Fruit fly (Drosophila melanogaster): ENCODE results near the gene Cpr67B.

Gene Cpr67B

dm6 chr3L:9446731-9447238 is 42.2 kb downstream of the Cpr67B start, which contains the start of gene CG3529 (continued):
- TF ChIP-seq CG3847 (GFP tag; IDR thresholded peaks at IDR 0.05) (peak; percentile 48; the same call in 1 of the 2 replicates), onecut (GFP tag; IDR thresholded peaks at IDR 0.05) (no peak; the same call in 1 of the 2 replicates), CG7928 (GFP tag; optimal IDR thresholded peaks at IDR 0.05) (peak; percentile 89), CG10654 (GFP tag; optimal IDR thresholded peaks at IDR 0.05) (no peak), NC2β (GFP tag; optimal IDR thresholded peaks at IDR 0.05) (peak; percentile 44), CG4360 (GFP tag; IDR thresholded peaks at IDR 0.05) (no peak), Eip74EF (GFP tag; optimal IDR thresholded peaks at IDR 0.05) (peak in 1 of 2 experiments; percentile 71), so (GFP tag; IDR thresholded peaks at IDR 0.05) (0 out of 3 replicates have a peak, but pooled peaks have one; percentile 28), usp (GFP tag; optimal IDR thresholded peaks at IDR 0.05) (no peak), tup (GFP tag; optimal IDR thresholded peaks at IDR 0.05) (no peak), CG15696 (tag; optimal IDR thresholded peaks at IDR 0.05) (peak; percentile 20), CG13287 (GFP tag; IDR thresholded peaks at IDR 0.05; ENCODE audit: partially characterized antibody) (peak; percentile 29; the same call in 1 of the 2 replicates), cad (GFP tag; optimal IDR thresholded peaks at IDR 0.05) (no peak), unc-4 (GFP tag; IDR thresholded peaks at IDR 0.05; ENCODE audit: partially characterized antibody) (no peak), ara (GFP tag; IDR thresholded peaks at IDR 0.05) (no peak), CG2129 (GFP tag; IDR thresholded peaks at IDR 0.05; ENCODE audit: partially characterized antibody) (no peak), CG10366 (GFP tag; IDR thresholded peaks at IDR 0.05) (no peak), ci (GFP tag; IDR thresholded peaks at IDR 0.05) (peak; percentile 54; the same call in 1 of the 3 replicates), zfh2 (GFP tag; optimal IDR thresholded peaks at IDR 0.05) (no peak), pzg (GFP tag; optimal IDR thresholded peaks at IDR 0.05) (peak; percentile 69), schlank (tag; optimal IDR thresholded peaks at IDR 0.05) (no peak), hkb (optimal IDR thresholded peaks at IDR 0.05) (no peak), hkb (GFP tag; IDR thresholded peaks at IDR 0.05) (0 out of 2 replicates have a peak, but pooled peaks have one; percentile 23), CG7745 (tag; optimal IDR thresholded peaks at IDR 0.05) (no peak), br (optimal IDR thresholded peaks at IDR 0.05) (no peak), CG11085 (GFP tag; IDR thresholded peaks at IDR 0.05) (no peak), Dp (GFP tag; optimal IDR thresholded peaks at IDR 0.05) (peak; percentile 20), Dek (tag; optimal IDR thresholded peaks at IDR 0.05) (peak; percentile 39), dpn (GFP tag; optimal IDR thresholded peaks at IDR 0.05) (peak in 1 of 2 experiments; percentile 27), Max (GFP tag; optimal IDR thresholded peaks at IDR 0.05) (peak; percentile 10), CG6791 (GFP tag; IDR thresholded peaks at IDR 0.05; ENCODE audit: partially characterized antibody) (0 out of 3 replicates have a peak, but pooled peaks have one; percentile 46), CG3407 (GFP tag; optimal IDR thresholded peaks at IDR 0.05) (no peak), dimm (GFP tag; IDR thresholded peaks at IDR 0.05) (no peak), Atf6 (GFP tag; IDR thresholded peaks at IDR 0.05) (no peak), HmgD (GFP tag; optimal IDR thresholded peaks at IDR 0.05) (peak; percentile 19), stc (GFP tag; IDR thresholded peaks at IDR 0.05) (no peak), Spps (tag; optimal IDR thresholded peaks at IDR 0.05) (peak; percentile 9), h (optimal IDR thresholded peaks at IDR 0.05) (no peak), gsb (GFP tag; IDR thresholded peaks at IDR 0.05) (0 out of 2 replicates have a peak, but pooled peaks have one; percentile 28), salm (tag; optimal IDR thresholded peaks at IDR 0.05) (no peak), Asciz (GFP tag; optimal IDR thresholded peaks at IDR 0.05) (peak; percentile 37), CG4424 (GFP tag; optimal IDR thresholded peaks at IDR 0.05) (peak; percentile 16), CG13296 (GFP tag; optimal IDR thresholded peaks at IDR 0.05) (no peak), CG15479 (GFP tag; optimal IDR thresholded peaks at IDR 0.05) (no peak), Atf-2 (GFP tag; optimal IDR thresholded peaks at IDR 0.05) (no peak), CG16863 (GFP tag; optimal IDR thresholded peaks at IDR 0.05) (no peak), Ets97D (GFP tag; optimal IDR thresholded peaks at IDR 0.05) (peak; percentile 67), CG2712 (tag; optimal IDR thresholded peaks at IDR 0.05) (peak; percentile 57), D (optimal IDR thresholded peaks at IDR 0.05) (no peak), D (GFP tag; optimal IDR thresholded peaks at IDR 0.05) (no peak), Trl (optimal IDR thresholded peaks at IDR 0.05) (no peak), Trl (GFP tag; optimal IDR thresholded peaks at IDR 0.05) (no peak)
